Fruit fly (Drosophila melanogaster) whole organism, embryonic: ENCODE data around the gene CG10621.

Experiments
- B-H1 ChIP-seq: fragments of 200-800 bp; sonication (Bioruptor generic); IDR thresholded peaks from 3 replicates; pipeline ENCODE4 v1.3.6; 2022; ENCODE audit warnings: missing biosample characterization, missing genetic modification characterization
- B-H2 ChIP-seq: fragments of 200-800 bp; sonication (Bioruptor generic); optimal IDR thresholded peaks from 2 replicates; lab custom pipeline; 2018; ENCODE audit warnings: missing biosample characterization, mild to moderate bottlenecking, missing genetic modification characterization
- BtbVII ChIP-seq: fragments of 200-800 bp; sonication (Bioruptor generic); optimal IDR thresholded peaks from 3 replicates; lab custom pipeline; 2017; ENCODE audit warnings: missing biosample characterization, mild to moderate bottlenecking, missing genetic modification characterization
- Bteb2 ChIP-seq: fragments of 200-800 bp; sonication (Bioruptor generic); optimal IDR thresholded peaks from 2 replicates; lab custom pipeline; 2016; ENCODE audit warnings: missing biosample characterization, missing genetic modification characterization
- CG10209 ChIP-seq: fragments of 200-800 bp; sonication (Bioruptor generic); optimal IDR thresholded peaks from 3 replicates; lab custom pipeline; 2017; ENCODE audit warnings: missing biosample characterization, mild to moderate bottlenecking, missing genetic modification characterization, missing genetic modification reagents
- CG10431 ChIP-seq: fragments of 200-800 bp; sonication (Bioruptor generic); optimal IDR thresholded peaks from 3 replicates; lab custom pipeline; 2018; ENCODE audit warnings: missing biosample characterization, mild to moderate bottlenecking, missing genetic modification characterization
- CG11398 ChIP-seq: fragments of 200-800 bp; sonication (Bioruptor generic); optimal IDR thresholded peaks from 2 replicates; lab custom pipeline; 2016; ENCODE audit warnings: missing biosample characterization, missing genetic modification characterization
- CG11695 ChIP-seq: fragments of 200-800 bp; sonication (Bioruptor generic); IDR thresholded peaks from 3 replicates; pipeline ENCODE4 v1.3.6; 2022; ENCODE audit warnings: missing biosample characterization, missing genetic modification characterization
- CG11696 ChIP-seq: fragments of 200-800 bp; sonication (Bioruptor generic); IDR thresholded peaks from 2 replicates; pipeline ENCODE4 v1.3.6; 2022; ENCODE audit warnings: missing biosample characterization, missing genetic modification characterization
- CG13123 ChIP-seq: fragments of 200-800 bp; sonication (Bioruptor generic); optimal IDR thresholded peaks from 2 replicates; lab custom pipeline; 2016; ENCODE audit warnings: missing biosample characterization, missing genetic modification characterization
- CG13894 ChIP-seq: fragments of 200-800 bp; sonication (Bioruptor generic); optimal IDR thresholded peaks from 3 replicates; lab custom pipeline; 2018; ENCODE audit warnings: missing biosample characterization, mild to moderate bottlenecking, missing genetic modification characterization, moderate library complexity
- CG14860 ChIP-seq: fragments of 200-800 bp; sonication (Bioruptor generic); IDR thresholded peaks from 3 replicates; pipeline ENCODE4 v1.3.6; 2022; ENCODE audit warnings: missing biosample characterization, missing genetic modification characterization; ENCODE audit not compliant: partially characterized antibody
- CG15514 ChIP-seq: fragments of 200-800 bp; sonication (Bioruptor generic); optimal IDR thresholded peaks from 3 replicates; lab custom pipeline; 2017; ENCODE audit warnings: missing biosample characterization, missing genetic modification characterization, mild to moderate bottlenecking, moderate library complexity, missing genetic modification reagents
- CG3726 ChIP-seq: fragments of 200-800 bp; sonication (Bioruptor generic); IDR thresholded peaks from 3 replicates; pipeline ENCODE4, ENCODE4 v1.3.6; 2022; ENCODE audit warnings: missing biosample characterization, missing genetic modification characterization
- CG3838 ChIP-seq: fragments of 200-800 bp; sonication (Bioruptor generic); optimal IDR thresholded peaks from 3 replicates; lab custom pipeline; 2016; ENCODE audit warnings: missing biosample characterization, missing genetic modification characterization
- CG5953 ChIP-seq: fragments of 200-800 bp; sonication (Bioruptor generic); IDR thresholded peaks from 2 replicates; pipeline ENCODE4 v1.3.6; 2022; ENCODE audit warnings: missing biosample characterization, missing genetic modification characterization
- CG7357 ChIP-seq: fragments of 200-800 bp; sonication (Bioruptor generic); IDR thresholded peaks from 3 replicates; pipeline ENCODE4 v1.3.6; 2022; ENCODE audit warnings: missing biosample characterization, missing genetic modification characterization
- CG7556 ChIP-seq: fragments of 200-800 bp; sonication (Bioruptor generic); optimal IDR thresholded peaks from 2 replicates; lab custom pipeline; 2017; ENCODE audit warnings: missing biosample characterization, mild to moderate bottlenecking, missing genetic modification characterization
- Dref ChIP-seq: fragments of 200-800 bp; sonication (Bioruptor generic); IDR thresholded peaks from 2 replicates; pipeline ENCODE4 v1.3.6; 2022; ENCODE audit warnings: missing biosample characterization, missing genetic modification characterization
- Ets65A ChIP-seq: fragments of 200-800 bp; sonication (Bioruptor generic); peaks from one replicate; lab custom pipeline; 2016; ENCODE audit warnings: missing biosample characterization, missing genetic modification characterization
- Gsc ChIP-seq: fragments of 200-800 bp; sonication (Bioruptor generic); IDR thresholded peaks from 2 replicates; pipeline ENCODE4 v1.3.6; 2022; ENCODE audit warnings: missing biosample characterization, missing genetic modification characterization
- Lpt ChIP-seq: fragments of >200 bp; optimal IDR thresholded peaks from 2 replicates; lab custom pipeline; 2018; ENCODE audit warnings: missing biosample characterization, missing genetic modification characterization
- NfI ChIP-seq: fragments of 200-800 bp; sonication (Bioruptor generic); optimal IDR thresholded peaks from 3 replicates; lab custom pipeline; 2018; ENCODE audit warnings: missing biosample characterization, mild to moderate bottlenecking, missing genetic modification characterization, moderate library complexity
- Oli ChIP-seq: fragments of 200-800 bp; sonication (Bioruptor generic); optimal IDR thresholded peaks from 2 replicates; lab custom pipeline; 2018; ENCODE audit warnings: missing biosample characterization, mild to moderate bottlenecking, missing genetic modification characterization, moderate library complexity
- Sox100B ChIP-seq: fragments of 200-800 bp; sonication (Bioruptor generic); optimal IDR thresholded peaks from 3 replicates; lab custom pipeline; 2018; ENCODE audit warnings: missing biosample characterization, mild to moderate bottlenecking, missing genetic modification characterization
- Spps ChIP-seq: fragments of 200-800 bp; sonication (Bioruptor generic); optimal IDR thresholded peaks from 2 replicates; lab custom pipeline; 2018; ENCODE audit warnings: missing biosample characterization, mild to moderate bottlenecking, missing genetic modification characterization
- Sry-β ChIP-seq: fragments of 200-800 bp; sonication (Bioruptor generic); optimal IDR thresholded peaks from 2 replicates; lab custom pipeline; 2018; ENCODE audit warnings: missing biosample characterization, mild to moderate bottlenecking, missing genetic modification characterization, moderate library complexity
- Taf1 ChIP-seq: fragments of 200-800 bp; sonication (Bioruptor generic); IDR thresholded peaks from 2 replicates; pipeline ENCODE4 v1.3.6; 2022; ENCODE audit warnings: missing biosample characterization, missing genetic modification characterization
- Xbp1 ChIP-seq: fragments of 200-800 bp; sonication (Bioruptor generic); optimal IDR thresholded peaks from 3 replicates; lab custom pipeline; 2016; ENCODE audit warnings: missing biosample characterization, mild to moderate bottlenecking, missing genetic modification characterization
- YL-1 ChIP-seq: fragments of 200-800 bp; sonication (Bioruptor generic); optimal IDR thresholded peaks from 3 replicates; lab custom pipeline; 2017; ENCODE audit warnings: missing biosample characterization, mild to moderate bottlenecking, missing genetic modification characterization
- abd-A ChIP-seq: fragments of 200-800 bp; sonication (Bioruptor generic); optimal IDR thresholded peaks from 3 replicates; lab custom pipeline; 2019; ENCODE audit warnings: missing biosample characterization, mild to moderate bottlenecking, missing genetic modification characterization, moderate library complexity
- ac ChIP-seq: fragments of 200-800 bp; sonication (Bioruptor generic); optimal IDR thresholded peaks from 3 replicates; lab custom pipeline; 2017; ENCODE audit warnings: missing biosample characterization, mild to moderate bottlenecking, missing genetic modification characterization
- croc ChIP-seq: fragments of 200-800 bp; sonication (Bioruptor generic); conservative IDR thresholded peaks from 3 replicates; pipeline ENCODE4 v1.3.6; 2022; ENCODE audit warnings: missing biosample characterization, missing genetic modification characterization
- dati ChIP-seq: fragments of 200-800 bp; sonication (Bioruptor generic); IDR thresholded peaks from 2 replicates; pipeline ENCODE4 v1.3.6; 2022; ENCODE audit warnings: missing biosample characterization, missing genetic modification characterization
- ems ChIP-seq: fragments of 200-800 bp; sonication (Bioruptor generic); optimal IDR thresholded peaks from 3 replicates; lab custom pipeline; 2016; ENCODE audit warnings: missing biosample characterization, missing genetic modification characterization
- esg ChIP-seq: fragments of 200-800 bp; sonication (Bioruptor generic); conservative IDR thresholded peaks from 2 replicates; pipeline ENCODE4 v1.3.6; 2022; ENCODE audit warnings: missing biosample characterization, missing genetic modification characterization
- gem ChIP-seq: fragments of 200-800 bp; sonication (Bioruptor generic); optimal IDR thresholded peaks from 2 replicates; lab custom pipeline; 2019; ENCODE audit warnings: missing biosample characterization, mild to moderate bottlenecking, missing genetic modification characterization, moderate library complexity
- ham ChIP-seq: fragments of 200-800 bp; sonication (Bioruptor generic); IDR thresholded peaks from 2 replicates; pipeline ENCODE4 v1.3.6; 2022; ENCODE audit warnings: missing biosample characterization, missing genetic modification characterization
- her ChIP-seq: fragments of 200-800 bp; sonication (Bioruptor generic); optimal IDR thresholded peaks from 2 replicates; lab custom pipeline; 2016; ENCODE audit warnings: missing biosample characterization, missing genetic modification characterization
- kay ChIP-seq: fragments of 200-800 bp; sonication (Bioruptor generic); optimal IDR thresholded peaks from 2 replicates; lab custom pipeline; 2016; ENCODE audit warnings: missing biosample characterization, missing genetic modification characterization
- lov ChIP-seq, 2 experiments: fragments of 200-800 bp in 1 of 2; fragments of >200 bp in 1 of 2; sonication (Bioruptor generic) in 1 of 2; IDR thresholded peaks in 1 of 2; optimal IDR thresholded peaks in 1 of 2; 2 replicates in 1 of 2; 3 replicates in 1 of 2; pipeline versions ENCODE4 v1.3.6 to Lab custom; 2017 to 2022; ENCODE audit warnings: missing biosample characterization in 1 of 2, missing genetic modification characterization in 1 of 2
- mld ChIP-seq: fragments of 200-800 bp; sonication (Bioruptor generic); IDR thresholded peaks from 3 replicates; pipeline ENCODE4 v1.3.6; 2022; ENCODE audit warnings: missing biosample characterization, missing genetic modification characterization; ENCODE audit not compliant: partially characterized antibody
- nerfin-1 ChIP-seq: fragments of 200-800 bp; sonication (Bioruptor generic); optimal IDR thresholded peaks from 3 replicates; lab custom pipeline; 2019; ENCODE audit warnings: missing biosample characterization, mild to moderate bottlenecking, missing genetic modification characterization, moderate library complexity
- otp ChIP-seq: fragments of 200-800 bp; sonication (Bioruptor generic); IDR thresholded peaks from 3 replicates; pipeline ENCODE4, ENCODE4 v1.3.6; 2022; ENCODE audit warnings: missing biosample characterization, missing genetic modification characterization
- rib ChIP-seq: fragments of 200-800 bp; sonication (Bioruptor generic); IDR thresholded peaks from 2 replicates; pipeline ENCODE4 v1.3.6; 2022; ENCODE audit warnings: missing biosample characterization, missing genetic modification characterization
- sc ChIP-seq, 3 experiments: fragments of >200 bp in 2 of 3; fragments of 200-800 bp in 1 of 3; sonication (Bioruptor generic) in 1 of 3; optimal IDR thresholded peaks; 2 replicates in 2 of 3; 3 replicates in 1 of 3; lab custom pipeline; 2017; ENCODE audit warnings: mild to moderate bottlenecking in 1 of 3, missing biosample characterization in 1 of 3, missing genetic modification characterization in 1 of 3, missing genetic modification reagents in 1 of 3
- sens ChIP-seq: fragments of 200-800 bp; sonication (Bioruptor generic); peaks from one replicate; lab custom pipeline; 2016; ENCODE audit warnings: missing biosample characterization, missing genetic modification characterization
- slou ChIP-seq: fragments of 200-800 bp; sonication (Bioruptor generic); optimal IDR thresholded peaks from 3 replicates; lab custom pipeline; 2016; ENCODE audit warnings: missing biosample characterization, missing genetic modification characterization
- slp2 ChIP-seq: fragments of 200-800 bp; sonication (Bioruptor generic); optimal IDR thresholded peaks from 2 replicates; lab custom pipeline; 2016; ENCODE audit warnings: missing biosample characterization, missing genetic modification characterization
- zen ChIP-seq: fragments of 200-800 bp; sonication (Bioruptor generic); optimal IDR thresholded peaks from 3 replicates; lab custom pipeline; 2018; ENCODE audit warnings: missing biosample characterization, mild to moderate bottlenecking, missing genetic modification characterization, moderate library complexity

CG10621 gene

dm6 chr2L:18930352-18931122 lies 23.7 kb downstream of the CG10621 start (continued):
- TF ChIP-seq her (GFP tag; lab: Kevin White, UChicago) (no peak), Lpt (no peak), CG11398 (no peak), CG13123 (GFP tag; lab: Kevin White, UChicago) (no peak), CG5953 (GFP tag; lab: Robert Waterston, UW) (no peak), ac (no peak), sens (peak; percentile 92), slou (no peak), Bteb2 (GFP tag; lab: Kevin White, UChicago) (no peak), Dref (GFP tag; lab: Robert Waterston, UW) (no peak), ham (GFP tag; lab: Robert Waterston, UW) (no peak), gem (peak; percentile 70), dati (no peak), Ets65A (no peak), NfI (GFP tag; lab: Kevin White, UChicago) (no peak), CG11695 (GFP tag; lab: Robert Waterston, UW) (no peak), zen (peak; percentile 19), B-H2 (GFP tag; lab: Kevin White, UChicago) (no peak), BtbVII (GFP tag; lab: Kevin White, UChicago) (no peak), sc (optimal IDR thresholded peaks at IDR 0.05; lab: Kevin White, UChicago) (no peak), sc (GFP tag; optimal IDR thresholded peaks at IDR 0.05; lab: Kevin White, UChicago) (no peak), CG10431 (no peak), CG11696 (GFP tag; lab: Robert Waterston, UW) (no peak), Taf1 (GFP tag; lab: Robert Waterston, UW) (no peak), esg (GFP tag; lab: Robert Waterston, UW) (no peak), Xbp1 (no peak), YL-1 (GFP tag; lab: Kevin White, UChicago) (no peak), kay (GFP tag; lab: Kevin White, UChicago) (no peak), CG10209 (GFP tag; lab: Kevin White, UChicago) (peak; percentile 26), CG14860 (no peak), rib (no peak), ems (GFP tag; lab: Kevin White, UChicago) (no peak), nerfin-1 (peak; percentile 49), Spps (peak; percentile 47), CG7556 (GFP tag; lab: Kevin White, UChicago) (no peak), Oli (tag; lab: Kevin White, UChicago) (peak; percentile 6), CG3726 (GFP tag; lab: Robert Waterston, UW) (no peak), mld (GFP tag; lab: Robert Waterston, UW) (no peak), slp2 (no peak), croc (peak; percentile 22; the same call in 1 of the 3 replicates), CG15514 (no peak), abd-A (tag; lab: Kevin White, UChicago) (no peak), Sry-β (GFP tag; lab: Kevin White, UChicago) (no peak), otp (GFP tag; lab: Robert Waterston, UW) (no peak), CG13894 (tag; lab: Kevin White, UChicago) (no peak), Sox100B (GFP tag; lab: Kevin White, UChicago) (no peak), CG7357 (GFP tag; lab: Robert Waterston, UW) (no peak), CG3838 (no peak), Gsc (GFP tag; lab: Robert Waterston, UW) (no peak), B-H1 (GFP tag; lab: Robert Waterston, UW) (no peak), lov (optimal IDR thresholded peaks at IDR 0.05; lab: Kevin White, UChicago) (no peak), lov (GFP tag; IDR thresholded peaks at IDR 0.05; lab: Robert Waterston, UW) (no peak)
